Fruit fly (Drosophila melanogaster) whole organism, embryonic: ENCODE measurements around the gene Ndfip.

Source experiments
- CG1024 ChIP-seq: fragments of 200-800 bp; sonication (Bioruptor generic); IDR thresholded peaks from 2 replicates; pipeline ENCODE4 v1.3.6; 2022; ENCODE audit warnings: missing biosample characterization, missing genetic modification characterization
- CG10979 ChIP-seq: fragments of 200-800 bp; sonication (Bioruptor generic); optimal IDR thresholded peaks from 2 replicates; lab custom pipeline; 2018; ENCODE audit warnings: missing biosample characterization, mild to moderate bottlenecking, missing genetic modification characterization, moderate library complexity
- CG1529 ChIP-seq: fragments of 200-800 bp; sonication (Bioruptor generic); optimal IDR thresholded peaks from 3 replicates; lab custom pipeline; 2018; ENCODE audit warnings: missing biosample characterization, missing genetic modification characterization
- CG1603 ChIP-seq: fragments of 200-800 bp; sonication (Bioruptor generic); optimal IDR thresholded peaks from 2 replicates; lab custom pipeline; 2019; ENCODE audit warnings: missing biosample characterization, mild to moderate bottlenecking, missing genetic modification characterization, moderate library complexity
- CG16815 ChIP-seq: fragments of 200-800 bp; sonication (Bioruptor generic); optimal IDR thresholded peaks from 3 replicates; lab custom pipeline; 2017; ENCODE audit warnings: missing biosample characterization, mild to moderate bottlenecking, missing genetic modification characterization
- CG17829 ChIP-seq: fragments of 200-800 bp; optimal IDR thresholded peaks from 2 replicates; lab custom pipeline; 2019; ENCODE audit warnings: missing biosample characterization, mild to moderate bottlenecking, missing genetic modification characterization, moderate library complexity
- CG18262 ChIP-seq: fragments of 200-800 bp; optimal IDR thresholded peaks from 3 replicates; lab custom pipeline; 2019; ENCODE audit warnings: missing biosample characterization, mild to moderate bottlenecking, missing genetic modification characterization, moderate library complexity
- CG18476 ChIP-seq: fragments of 200-800 bp; sonication (Bioruptor generic); optimal IDR thresholded peaks from 2 replicates; lab custom pipeline; 2016; ENCODE audit warnings: missing biosample characterization, mild to moderate bottlenecking, missing genetic modification characterization
- CG18619 ChIP-seq: fragments of 200-800 bp; sonication (Bioruptor generic); optimal IDR thresholded peaks from 3 replicates; lab custom pipeline; 2017; ENCODE audit warnings: missing biosample characterization, mild to moderate bottlenecking, missing genetic modification characterization
- CG2116 ChIP-seq: fragments of 200-800 bp; sonication (Bioruptor generic); optimal IDR thresholded peaks from 3 replicates; lab custom pipeline; 2018; ENCODE audit warnings: missing biosample characterization, mild to moderate bottlenecking, missing genetic modification characterization
- CG2120 ChIP-seq: fragments of 200-800 bp; sonication (Bioruptor generic); optimal IDR thresholded peaks from 3 replicates; lab custom pipeline; 2016; ENCODE audit warnings: missing biosample characterization, missing genetic modification characterization
- CG2712 ChIP-seq: fragments of 200-800 bp; optimal IDR thresholded peaks from 3 replicates; lab custom pipeline; 2019; ENCODE audit warnings: missing biosample characterization, mild to moderate bottlenecking, missing genetic modification characterization, moderate library complexity
- CG31441 ChIP-seq: fragments of 200-800 bp; sonication (Bioruptor generic); IDR thresholded peaks from 2 replicates; pipeline ENCODE4 v1.3.6; 2022; ENCODE audit warnings: missing biosample characterization, missing genetic modification characterization
- CG32772 ChIP-seq: fragments of 200-800 bp; sonication (Bioruptor generic); IDR thresholded peaks from 2 replicates; pipeline ENCODE4 v1.3.6; 2022; ENCODE audit warnings: missing biosample characterization, missing genetic modification characterization
- CG33557 ChIP-seq: fragments of 200-800 bp; sonication (Bioruptor generic); optimal IDR thresholded peaks from 2 replicates; lab custom pipeline; 2019; ENCODE audit warnings: missing biosample characterization, mild to moderate bottlenecking, missing genetic modification characterization, moderate library complexity
- CG34376 ChIP-seq: fragments of 200-800 bp; sonication (Bioruptor generic); optimal IDR thresholded peaks from 2 replicates; lab custom pipeline; 2018; ENCODE audit warnings: missing biosample characterization, mild to moderate bottlenecking, missing genetic modification characterization
- CG3726 ChIP-seq: fragments of 200-800 bp; sonication (Bioruptor generic); IDR thresholded peaks from 3 replicates; pipeline ENCODE4, ENCODE4 v1.3.6; 2022; ENCODE audit warnings: missing biosample characterization, missing genetic modification characterization
- CG42726 ChIP-seq: fragments of 200-800 bp; sonication (Bioruptor generic); IDR thresholded peaks from 2 replicates; pipeline ENCODE4 v1.3.6; 2022; ENCODE audit warnings: missing biosample characterization, missing genetic modification characterization; ENCODE audit not compliant: partially characterized antibody
- CG4360 ChIP-seq: fragments of 200-800 bp; sonication (Bioruptor generic); IDR thresholded peaks from 2 replicates; pipeline ENCODE4 v1.3.6; 2022; ENCODE audit warnings: missing biosample characterization, missing genetic modification characterization
- CG6689 ChIP-seq: fragments of 200-800 bp; sonication (Bioruptor generic); IDR thresholded peaks from 2 replicates; pipeline ENCODE4 v1.3.6; 2022; ENCODE audit warnings: missing biosample characterization, missing genetic modification characterization
- CG6813 ChIP-seq: fragments of 200-800 bp; sonication (Bioruptor generic); optimal IDR thresholded peaks from 2 replicates; lab custom pipeline; 2017; ENCODE audit warnings: missing biosample characterization, missing genetic modification characterization, mild to moderate bottlenecking, moderate library complexity, missing genetic modification reagents
- Dek ChIP-seq: fragments of 200-800 bp; sonication (Bioruptor generic); optimal IDR thresholded peaks from 3 replicates; lab custom pipeline; 2019; ENCODE audit warnings: missing biosample characterization, mild to moderate bottlenecking, missing genetic modification characterization, moderate library complexity
- Dll ChIP-seq: fragments of 200-800 bp; sonication (Bioruptor generic); IDR thresholded peaks from 4 replicates; pipeline ENCODE4 v1.3.6; 2022; ENCODE audit warnings: missing biosample characterization, missing genetic modification characterization; ENCODE audit not compliant: partially characterized antibody
- Hr78 ChIP-seq, 2 experiments: fragments of 200-800 bp in 1 of 2; fragments of >200 bp in 1 of 2; sonication (Bioruptor generic) in 1 of 2; optimal IDR thresholded peaks; 2 replicates each; lab custom pipeline; 2017 to 2019; ENCODE audit warnings: missing biosample characterization in 2 of 2, missing genetic modification characterization in 2 of 2, mild to moderate bottlenecking in 1 of 2, moderate library complexity in 1 of 2
- Meics ChIP-seq: fragments of 200-800 bp; sonication (Bioruptor generic); optimal IDR thresholded peaks from 2 replicates; lab custom pipeline; 2017; ENCODE audit warnings: missing biosample characterization, mild to moderate bottlenecking, missing genetic modification characterization
- NC2α ChIP-seq: fragments of 200-800 bp; sonication (Bioruptor generic); optimal IDR thresholded peaks from 2 replicates; lab custom pipeline; 2016; ENCODE audit warnings: missing biosample characterization, missing genetic modification characterization
- Oli ChIP-seq: fragments of 200-800 bp; sonication (Bioruptor generic); optimal IDR thresholded peaks from 2 replicates; lab custom pipeline; 2018; ENCODE audit warnings: missing biosample characterization, mild to moderate bottlenecking, missing genetic modification characterization, moderate library complexity
- abd-A ChIP-seq: fragments of 200-800 bp; sonication (Bioruptor generic); optimal IDR thresholded peaks from 3 replicates; lab custom pipeline; 2019; ENCODE audit warnings: missing biosample characterization, mild to moderate bottlenecking, missing genetic modification characterization, moderate library complexity
- cg ChIP-seq: fragments of 200-800 bp; sonication (Bioruptor generic); optimal IDR thresholded peaks from 3 replicates; lab custom pipeline; 2019; ENCODE audit warnings: missing biosample characterization, mild to moderate bottlenecking, missing genetic modification characterization, moderate library complexity
- ci ChIP-seq: fragments of 200-800 bp; sonication (Bioruptor generic); IDR thresholded peaks from 3 replicates; pipeline ENCODE4 v1.3.6; 2022; ENCODE audit warnings: missing biosample characterization, missing genetic modification characterization
- dysf ChIP-seq: fragments of 200-800 bp; sonication (Bioruptor generic); IDR thresholded peaks from 3 replicates; pipeline ENCODE4 v1.3.6; 2022; ENCODE audit warnings: missing biosample characterization, missing genetic modification characterization
- eyg ChIP-seq: fragments of 200-800 bp; sonication (Bioruptor generic); optimal IDR thresholded peaks from 3 replicates; lab custom pipeline; 2016; ENCODE audit warnings: missing biosample characterization, missing genetic modification characterization
- lmd ChIP-seq: fragments of 200-800 bp; sonication (Bioruptor generic); IDR thresholded peaks from 2 replicates; pipeline ENCODE4 v1.3.6; 2022; ENCODE audit warnings: missing biosample characterization, missing genetic modification characterization
- pnt ChIP-seq: fragments of 200-800 bp; sonication (Bioruptor generic); optimal IDR thresholded peaks from 3 replicates; lab custom pipeline; 2016; ENCODE audit warnings: missing biosample characterization, missing genetic modification characterization
- ro ChIP-seq: fragments of 200-800 bp; sonication (Bioruptor generic); IDR thresholded peaks from 2 replicates; pipeline ENCODE4 v1.3.6; 2022; ENCODE audit warnings: missing biosample characterization, missing genetic modification characterization
- run ChIP-seq: fragments of 200-800 bp; sonication (Bioruptor generic); optimal IDR thresholded peaks from 3 replicates; lab custom pipeline; 2018; ENCODE audit warnings: missing biosample characterization, mild to moderate bottlenecking, missing genetic modification characterization
- sim ChIP-seq: fragments of 200-800 bp; sonication (Bioruptor generic); IDR thresholded peaks from 2 replicates; pipeline ENCODE4 v1.3.6; 2022; ENCODE audit warnings: missing biosample characterization, missing genetic modification characterization
- tin ChIP-seq: fragments of 200-800 bp; sonication (Bioruptor generic); optimal IDR thresholded peaks from 3 replicates; lab custom pipeline; 2016; ENCODE audit warnings: missing biosample characterization, missing genetic modification characterization
- tll ChIP-seq, 2 experiments: fragments of 200-800 bp in 1 of 2; fragments of >200 bp in 1 of 2; sonication (Bioruptor generic) in 1 of 2; optimal IDR thresholded peaks; 2 replicates each; lab custom pipeline; 2017 to 2019; ENCODE audit warnings: missing biosample characterization in 2 of 2, missing genetic modification characterization in 2 of 2, mild to moderate bottlenecking in 1 of 2, moderate library complexity in 1 of 2
- unpg ChIP-seq: fragments of 200-800 bp; sonication (Bioruptor generic); optimal IDR thresholded peaks from 3 replicates; lab custom pipeline; 2018; ENCODE audit warnings: missing biosample characterization, mild to moderate bottlenecking, missing genetic modification characterization, moderate library complexity
- z ChIP-seq: fragments of 200-800 bp; sonication (Bioruptor generic); IDR thresholded peaks from 3 replicates; pipeline ENCODE4 v1.3.6; 2022; ENCODE audit warnings: missing biosample characterization, missing genetic modification characterization

The Ndfip gene

DNA sequence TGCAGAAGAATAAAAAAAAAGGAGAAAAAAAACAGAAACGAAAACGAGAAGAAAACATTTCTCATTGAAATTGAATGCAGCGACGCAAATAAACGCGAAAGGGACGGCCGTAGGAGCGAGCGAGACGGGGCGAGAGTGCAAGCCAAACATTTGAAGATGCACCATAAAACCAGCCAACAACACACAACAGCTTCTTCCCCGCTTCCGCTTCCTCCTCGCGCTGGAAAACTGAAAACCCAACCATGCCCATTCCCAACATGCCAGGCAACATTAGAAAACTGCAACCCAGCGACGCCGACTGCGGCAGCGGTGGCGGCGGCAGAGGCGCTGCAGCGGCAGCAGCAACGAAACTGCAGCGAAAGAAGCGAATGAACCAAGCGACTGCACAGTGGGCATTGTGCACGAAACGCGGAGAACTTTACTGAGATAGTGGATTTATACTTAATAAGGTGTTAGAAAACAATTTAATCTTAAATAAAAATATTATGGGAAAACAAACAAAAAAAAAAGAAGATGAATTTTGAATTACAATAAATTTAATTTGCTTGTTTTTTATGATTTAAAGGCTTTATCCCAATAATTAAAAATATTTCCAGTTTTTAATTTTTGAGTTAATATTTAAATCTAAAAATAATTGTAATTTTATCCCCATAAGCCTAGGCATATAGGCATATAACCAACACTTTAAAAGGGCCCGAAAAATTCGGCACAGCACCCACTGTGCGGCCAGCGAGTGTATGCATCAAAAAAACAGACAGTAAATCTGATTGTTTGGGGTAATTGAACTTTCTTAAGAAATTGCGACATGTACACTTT lies 43.0 kb downstream of the Ndfip start (continued):
- TF ChIP-seq Oli (tag; lab: Kevin White, UChicago) (peak; percentile 83), CG18476 (GFP tag; lab: Kevin White, UChicago) (peak; percentile 36), CG10979 (tag; lab: Kevin White, UChicago) (peak; percentile 88), z (GFP tag; lab: Robert Waterston, UW) (0 out of 3 replicates have a peak, but pooled peaks have one; percentile 44), cg (no peak), abd-A (tag; lab: Kevin White, UChicago) (no peak), CG2116 (peak; percentile 38), Hr78 (GFP tag; optimal IDR thresholded peaks at IDR 0.05; lab: Kevin White, UChicago) (peak in 1 of 2 experiments; percentile 36), lmd (GFP tag; lab: Robert Waterston, UW) (peak; percentile 46; the same call in 1 of the 2 replicates), Dek (no peak), ci (GFP tag; lab: Robert Waterston, UW) (no peak), pnt (no peak), Dll (GFP tag; lab: Robert Waterston, UW) (no peak), Meics (GFP tag; lab: Kevin White, UChicago) (peak; percentile 27), dysf (GFP tag; lab: Robert Waterston, UW) (peak; percentile 30; the same call in 1 of the 3 replicates), CG42726 (GFP tag; lab: Robert Waterston, UW) (no peak), sim (GFP tag; lab: Robert Waterston, UW) (0 out of 2 replicates have a peak, but pooled peaks have one; percentile 40), CG1529 (peak; percentile 78), CG18619 (peak; percentile 59), NC2α (GFP tag; lab: Kevin White, UChicago) (no peak), CG33557 (peak; percentile 72), CG32772 (GFP tag; lab: Robert Waterston, UW) (peak; percentile 52; the same call in 1 of the 2 replicates), CG31441 (GFP tag; lab: Robert Waterston, UW) (peak; percentile 92), CG16815 (GFP tag; lab: Kevin White, UChicago) (peak; percentile 68), CG4360 (no peak), ro (no peak), CG2712 (tag; lab: Kevin White, UChicago) (peak; percentile 85), run (tag; lab: Kevin White, UChicago) (no peak), CG6813 (GFP tag; lab: Kevin White, UChicago) (peak; percentile 47), CG2120 (GFP tag; lab: Kevin White, UChicago) (no peak), CG17829 (tag; lab: Kevin White, UChicago) (peak; percentile 69), CG3726 (no peak), CG18262 (peak; percentile 91), CG1024 (GFP tag; lab: Robert Waterston, UW) (0 out of 2 replicates have a peak, but pooled peaks have one; percentile 22), eyg (GFP tag; lab: Kevin White, UChicago) (no peak), unpg (GFP tag; lab: Kevin White, UChicago) (peak; percentile 58), CG34376 (GFP tag; lab: Kevin White, UChicago) (no peak), CG1603 (tag; lab: Kevin White, UChicago) (no peak), tin (GFP tag; lab: Kevin White, UChicago) (peak; percentile 58), CG6689 (GFP tag; lab: Robert Waterston, UW) (peak; percentile 51), tll (GFP tag; optimal IDR thresholded peaks at IDR 0.05; lab: Kevin White, UChicago) (no peak)
